Worm (Caenorhabditis elegans): ENCODE data around the gene sym-3.
A peak's percentile ranks its signal among the peaks of the same experiment; 100 is the strongest.

DNA sequence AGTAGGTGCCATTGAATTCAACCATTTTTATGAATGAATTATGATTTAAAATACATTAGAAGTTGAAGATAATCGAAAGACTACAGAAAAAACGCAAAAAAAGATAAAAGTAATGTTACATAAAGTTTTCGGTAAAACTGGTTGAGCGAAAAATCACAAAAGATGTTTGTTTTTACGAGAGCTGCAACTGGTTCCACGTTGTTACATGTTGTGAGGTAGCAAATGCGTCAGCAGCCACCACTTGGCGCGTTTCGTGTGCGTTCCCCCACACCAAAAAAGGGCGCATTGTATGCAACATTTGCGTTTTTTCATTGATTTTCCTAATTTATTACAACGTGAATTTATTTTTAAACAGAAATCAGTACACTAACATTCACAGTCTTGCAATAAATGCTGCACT, 8.6 kb downstream of the sym-3 start, which contains the start of gene gakh-1:
- TF ChIP-seq unc-39 (tag; optimal IDR thresholded peaks at IDR 0.05) (no peak), aly-2 (tag; optimal IDR thresholded peaks at IDR 0.05) (no peak), ztf-4 (tag; optimal IDR thresholded peaks at IDR 0.05) (no peak), fos-1 (tag; optimal IDR thresholded peaks at IDR 0.05) (peak; percentile 14), ZK546.5 (tag; optimal IDR thresholded peaks at IDR 0.05) (no peak), ama-1 (optimal IDR thresholded peaks at IDR 0.05) (no peak), nhr-237 (tag; optimal IDR thresholded peaks at IDR 0.05) (no peak), lin-39 (tag; optimal IDR thresholded peaks at IDR 0.05) (no peak), sem-4 (tag; optimal IDR thresholded peaks at IDR 0.05) (no peak), nhr-25 (tag; optimal IDR thresholded peaks at IDR 0.05) (peak; percentile 68), unc-62 (GFP tag; optimal IDR thresholded peaks at IDR 0.05) (no peak)

Measured in whole organism, L2 larva.